Worm (Caenorhabditis elegans) whole organism, L4 larva: ENCODE data around the gene clu-1.

Source experiments
- arid-1 ChIP-seq: fragments of 200-800 bp; sonication (Bioruptor generic); conservative IDR thresholded peaks from 2 replicates; pipeline ENCODE4 v1.3.6; 2022; ENCODE audit warnings: missing genetic modification reagents, missing genetic modification characterization, missing compliant biosample characterization
- hlh-11 ChIP-seq: fragments of 200-800 bp; sonication (Bioruptor generic); optimal IDR thresholded peaks from 2 replicates; lab custom pipeline; 2018; ENCODE audit warnings: mild to moderate bottlenecking, missing genetic modification characterization, missing compliant biosample characterization
- lin-13 ChIP-seq: fragments of 150-350 bp; optimal IDR thresholded peaks from 2 replicates; lab custom pipeline; 2014; ENCODE audit warnings: missing biosample characterization, missing genetic modification reagents, missing genetic modification characterization
- nhr-48 ChIP-seq: sonication (generic microtip); optimal IDR thresholded peaks from 2 replicates; lab custom pipeline; 2016; ENCODE audit warnings: mild to moderate bottlenecking, missing genetic modification characterization, missing compliant biosample characterization

- TF ChIP-seq hlh-11 (tag; lab: Kevin White, UChicago): no peak
- no peak for TF ChIP-seq nhr-48 (tag; lab: Kevin White, UChicago)
- no peak for TF ChIP-seq lin-13 (GFP tag; lab: Kevin White, UChicago)
- no peak for TF ChIP-seq arid-1
Measured at ce11 chrIII:9472464-9472863, 48.8 kb downstream of the clu-1 start.
